Fruit fly (Drosophila melanogaster): ENCODE results near the gene CG42366.
A peak's percentile ranks its signal among the peaks of the same experiment; 100 is the strongest.

Gene CG42366

DNA sequence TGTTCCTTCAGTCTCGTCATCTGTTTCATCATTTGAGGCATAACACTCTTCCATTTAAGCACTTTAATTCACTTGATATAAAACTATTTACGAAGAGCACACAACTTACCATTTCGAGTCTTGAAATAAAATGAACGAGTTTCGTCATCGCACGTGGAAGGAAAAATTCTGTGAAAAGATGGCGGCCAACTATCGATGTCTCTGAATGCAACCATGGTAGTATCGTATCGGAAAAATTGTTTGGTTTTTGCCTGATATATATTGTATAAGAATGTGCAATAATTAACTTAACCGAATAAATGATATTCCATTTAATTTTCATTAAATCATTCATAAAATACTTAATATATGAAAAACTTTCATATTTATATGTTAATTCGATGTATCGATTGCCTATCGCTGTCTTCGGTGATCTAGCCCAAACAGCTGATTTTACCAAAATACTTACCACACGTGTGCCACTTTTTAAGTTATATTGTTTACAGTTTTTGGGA lies 30.0 kb upstream of the CG42366 start, which contains the start of gene Bka:
TSS of gene Bka (plus strand) at position 417 of the 494 bp plus-strand sequence.
- TF ChIP-seq sv (GFP tag; optimal IDR thresholded peaks at IDR 0.05): peak; percentile 52
- no peak for TF ChIP-seq Vsx2 (GFP tag; optimal IDR thresholded peaks at IDR 0.05; ENCODE audit: partially characterized antibody)
- peak in 1 of 2 experiments; percentile 43 for TF ChIP-seq foxo (GFP tag; optimal IDR thresholded peaks at IDR 0.05)
- TF ChIP-seq h (GFP tag; optimal IDR thresholded peaks at IDR 0.05): peak; percentile 56
- TF ChIP-seq OdsH (GFP tag; optimal IDR thresholded peaks at IDR 0.05): peak; percentile 60
- TF ChIP-seq sage (GFP tag; optimal IDR thresholded peaks at IDR 0.05): peak; percentile 55
- TF ChIP-seq Hnf4 (GFP tag; optimal IDR thresholded peaks at IDR 0.05): peak; percentile 66
- TF ChIP-seq Dif (GFP tag; optimal IDR thresholded peaks at IDR 0.05; ENCODE audit: partially characterized antibody): no peak
- TF ChIP-seq jim (GFP tag; optimal IDR thresholded peaks at IDR 0.05): no peak
- TF ChIP-seq dsf (GFP tag; optimal IDR thresholded peaks at IDR 0.05; ENCODE audit: borderline replicate concordance): no peak
- TF ChIP-seq Abd-B (GFP tag; optimal IDR thresholded peaks at IDR 0.05): no peak
- TF ChIP-seq Myc (optimal IDR thresholded peaks at IDR 0.05): peak; percentile 82
- TF ChIP-seq pan (optimal IDR thresholded peaks at IDR 0.05): no peak
- no peak for TF ChIP-seq Rel (GFP tag; optimal IDR thresholded peaks at IDR 0.05)
- TF ChIP-seq Rel (tag; optimal IDR thresholded peaks at IDR 0.05): peak; percentile 50
- peak; percentile 76 for TF ChIP-seq Sp1 (GFP tag; optimal IDR thresholded peaks at IDR 0.05)
- TF ChIP-seq rgr (GFP tag; optimal IDR thresholded peaks at IDR 0.05): peak; percentile 76
- peak; percentile 36 for TF ChIP-seq br (GFP tag; optimal IDR thresholded peaks at IDR 0.05)
- TF ChIP-seq HLH106 (tag; optimal IDR thresholded peaks at IDR 0.05): peak; percentile 49
- TF ChIP-seq CG9705 (GFP tag; optimal IDR thresholded peaks at IDR 0.05): peak; percentile 30
- TF ChIP-seq brk (GFP tag; optimal IDR thresholded peaks at IDR 0.05): peak; percentile 86
- peak; percentile 21 for TF ChIP-seq psq (GFP tag; optimal IDR thresholded peaks at IDR 0.05)
- TF ChIP-seq tai (GFP tag; optimal IDR thresholded peaks at IDR 0.05): no peak

DNA sequence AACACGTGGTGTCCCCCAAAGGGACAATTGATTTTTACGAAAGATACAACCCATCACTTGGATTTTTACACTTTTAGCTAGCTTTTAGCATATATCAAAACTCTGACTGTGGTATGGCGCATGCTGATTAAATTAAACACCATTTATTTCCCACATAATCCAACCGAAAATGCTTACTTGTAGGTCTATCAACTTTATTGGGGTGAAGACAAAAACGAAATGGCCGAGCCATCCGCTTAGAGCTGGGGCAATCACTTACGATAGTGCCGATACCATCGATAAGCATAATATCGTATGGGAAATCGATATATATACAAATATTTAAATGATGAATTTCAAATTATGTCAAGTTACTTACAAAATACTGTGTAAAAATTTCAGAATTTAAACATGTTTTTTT lies 27.7 kb upstream of the CG42366 start, which contains the start of gene RpS2:
TSS of gene RpS2 (minus strand) at position 257 of the 400 bp plus-strand sequence.
- peak; percentile 79 for TF ChIP-seq Hnf4 (GFP tag; optimal IDR thresholded peaks at IDR 0.05)
- peak; percentile 19 for TF ChIP-seq sv (GFP tag; optimal IDR thresholded peaks at IDR 0.05)
- peak; percentile 9 for TF ChIP-seq ey (GFP tag; optimal IDR thresholded peaks at IDR 0.05)
- no peak for TF ChIP-seq sage (GFP tag; optimal IDR thresholded peaks at IDR 0.05)
- TF ChIP-seq br (GFP tag; optimal IDR thresholded peaks at IDR 0.05): peak; percentile 51
- TF ChIP-seq woc (GFP tag; optimal IDR thresholded peaks at IDR 0.05): no peak
- peak; percentile 48 for TF ChIP-seq h (GFP tag; optimal IDR thresholded peaks at IDR 0.05)
- TF ChIP-seq CrebA (GFP tag; optimal IDR thresholded peaks at IDR 0.05; ENCODE audit: borderline replicate concordance): no peak
- TF ChIP-seq Dif (GFP tag; optimal IDR thresholded peaks at IDR 0.05; ENCODE audit: partially characterized antibody): no peak
- peak; percentile 71 for TF ChIP-seq Hr83 (GFP tag; optimal IDR thresholded peaks at IDR 0.05; ENCODE audit: poor library complexity, severe bottlenecking)
- TF ChIP-seq Rel (GFP tag; optimal IDR thresholded peaks at IDR 0.05): no peak
- TF ChIP-seq Rel (tag; optimal IDR thresholded peaks at IDR 0.05): peak; percentile 2
- no peak for TF ChIP-seq GATAd (GFP tag; optimal IDR thresholded peaks at IDR 0.05)
- no peak for TF ChIP-seq dmrt93B (GFP tag; optimal IDR thresholded peaks at IDR 0.05)
- no peak for TF ChIP-seq jim (GFP tag; optimal IDR thresholded peaks at IDR 0.05)
- no peak for TF ChIP-seq pan (optimal IDR thresholded peaks at IDR 0.05)
- no peak for TF ChIP-seq tai (GFP tag; optimal IDR thresholded peaks at IDR 0.05)
- peak; percentile 25 for TF ChIP-seq CG9705 (GFP tag; optimal IDR thresholded peaks at IDR 0.05)
- no peak for TF ChIP-seq Abd-B (GFP tag; optimal IDR thresholded peaks at IDR 0.05)
- TF ChIP-seq usp (GFP tag; optimal IDR thresholded peaks at IDR 0.05): no peak
- peak; percentile 41 for TF ChIP-seq OdsH (GFP tag; optimal IDR thresholded peaks at IDR 0.05)
- TF ChIP-seq CG32264 (GFP tag; optimal IDR thresholded peaks at IDR 0.05): no peak
- no peak for TF ChIP-seq Dfd (GFP tag; optimal IDR thresholded peaks at IDR 0.05)
- TF ChIP-seq Myc (optimal IDR thresholded peaks at IDR 0.05): peak; percentile 53
- TF ChIP-seq Jra (GFP tag; optimal IDR thresholded peaks at IDR 0.05): peak; percentile 47
- no peak for TF ChIP-seq lola (GFP tag; optimal IDR thresholded peaks at IDR 0.05)
- no peak for TF ChIP-seq Vsx2 (GFP tag; optimal IDR thresholded peaks at IDR 0.05; ENCODE audit: partially characterized antibody)
- TF ChIP-seq dsf (GFP tag; optimal IDR thresholded peaks at IDR 0.05; ENCODE audit: borderline replicate concordance): peak; percentile 47
- TF ChIP-seq HLH106 (tag; optimal IDR thresholded peaks at IDR 0.05): no peak
- no peak for TF ChIP-seq N (GFP tag; optimal IDR thresholded peaks at IDR 0.05)
- TF ChIP-seq Hr78 (GFP tag; optimal IDR thresholded peaks at IDR 0.05): no peak
- TF ChIP-seq foxo (GFP tag; optimal IDR thresholded peaks at IDR 0.05): peak in 1 of 2 experiments; percentile 40
- TF ChIP-seq dl (GFP tag; optimal IDR thresholded peaks at IDR 0.05; ENCODE audit: insufficient read depth in 1 of 2, partially characterized antibody in 2 of 2): no peak
- no peak for TF ChIP-seq psq (GFP tag; optimal IDR thresholded peaks at IDR 0.05)
- TF ChIP-seq Sp1 (GFP tag; optimal IDR thresholded peaks at IDR 0.05): peak; percentile 62
- peak; percentile 32 for TF ChIP-seq fru (GFP tag; optimal IDR thresholded peaks at IDR 0.05)
- TF ChIP-seq rgr (GFP tag; optimal IDR thresholded peaks at IDR 0.05): peak; percentile 69
- TF ChIP-seq brk (GFP tag; optimal IDR thresholded peaks at IDR 0.05): peak; percentile 83
- TF ChIP-seq Mio (GFP tag; optimal IDR thresholded peaks at IDR 0.05): peak; percentile 8
